1 fruit fly cellular context compared by ENCODE assay signal in the genomic region with DNA sequence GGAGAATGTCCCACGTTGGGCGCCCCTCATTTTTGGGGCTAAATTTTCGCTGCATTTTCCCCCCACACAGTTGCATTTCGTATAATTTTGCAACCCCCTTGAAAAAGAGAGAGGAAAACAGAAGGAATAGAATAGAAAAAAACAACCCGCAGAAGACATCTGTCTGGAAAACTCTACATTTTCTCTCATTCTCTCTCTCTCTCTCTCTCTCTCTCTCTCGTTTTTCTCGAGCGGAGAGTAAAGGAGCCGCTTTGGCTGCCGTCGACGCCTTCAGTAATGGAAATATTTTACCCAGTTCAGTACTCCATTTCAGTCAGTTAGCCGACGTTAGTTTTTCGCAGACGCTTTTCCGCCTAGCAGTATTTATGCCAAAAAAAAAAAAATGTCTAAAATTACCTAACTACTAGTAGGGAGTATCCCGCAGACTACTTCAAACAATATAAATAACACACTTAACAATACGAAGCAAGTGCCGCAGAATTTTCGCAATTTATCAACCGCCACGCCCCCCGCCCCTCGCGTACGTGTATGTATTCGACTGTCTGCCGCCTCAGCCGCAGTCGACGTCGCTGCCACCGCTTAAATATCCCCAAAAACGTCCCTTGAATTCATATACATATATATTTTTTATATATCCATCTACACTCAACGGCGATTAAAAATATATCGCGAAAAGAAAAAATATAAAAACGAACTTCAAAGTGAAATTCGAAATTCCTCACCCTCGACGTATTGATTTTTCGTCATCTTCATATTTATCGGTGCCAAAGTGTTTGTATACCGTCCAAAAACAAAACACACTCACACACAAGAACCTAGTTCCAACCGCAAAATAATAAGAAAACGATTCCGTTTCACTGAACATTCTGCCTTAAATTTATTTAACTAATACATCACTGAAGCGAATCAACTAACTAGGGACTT.
A peak's percentile ranks its signal among the peaks of the same experiment; 100 is the strongest.
TF ChIP-seq lines count a peak whose summit lies in the region.

No protein-coding gene starts in this region.

TF ChIP-seq in whole organism, embryonic, 481 proteins besides CTCF, POLR2A, EP300 and RAD21 (continued from another document):
- TF ChIP-seq yki (optimal IDR thresholded peaks at IDR 0.05; lab: Kevin White, UChicago), result peak; percentile 82
- peak; percentile 25 for TF ChIP-seq nerfin-1 (tag; optimal IDR thresholded peaks at IDR 0.05; lab: Kevin White, UChicago)
- peak; percentile 61 for TF ChIP-seq onecut (GFP tag; IDR thresholded peaks at IDR 0.05; lab: Robert Waterston, UW)
- 0 out of 2 replicates have a peak, but pooled peaks have one; percentile 60 for TF ChIP-seq CG11696 (GFP tag; IDR thresholded peaks at IDR 0.05; lab: Robert Waterston, UW)
- TF ChIP-seq CG10431 (GFP tag; optimal IDR thresholded peaks at IDR 0.05; lab: Kevin White, UChicago), result peak; percentile 8
- peak; percentile 20; the same call in 1 of the 2 replicates for TF ChIP-seq chm (GFP tag; IDR thresholded peaks at IDR 0.05; lab: Robert Waterston, UW)
- no peak for TF ChIP-seq CG10654 (GFP tag; optimal IDR thresholded peaks at IDR 0.05; lab: Kevin White, UChicago)
- no peak for TF ChIP-seq lbe (GFP tag; optimal IDR thresholded peaks at IDR 0.05; lab: Kevin White, UChicago)
- peak; percentile 55; the same call in 1 of the 2 replicates for TF ChIP-seq seq (GFP tag; IDR thresholded peaks at IDR 0.05; lab: Robert Waterston, UW)
- TF ChIP-seq zen (tag; optimal IDR thresholded peaks at IDR 0.05; lab: Kevin White, UChicago), result no peak
- TF ChIP-seq CG18599 (GFP tag; optimal IDR thresholded peaks at IDR 0.05; lab: Kevin White, UChicago), result peak; percentile 13
- TF ChIP-seq sqz (GFP tag; optimal IDR thresholded peaks at IDR 0.05; lab: Kevin White, UChicago), result peak; percentile 26
- no peak for TF ChIP-seq salm (tag; optimal IDR thresholded peaks at IDR 0.05; lab: Kevin White, UChicago)
- TF ChIP-seq CG30431 (GFP tag; optimal IDR thresholded peaks at IDR 0.05; lab: Kevin White, UChicago), result no peak
- TF ChIP-seq CG2678 (tag; optimal IDR thresholded peaks at IDR 0.05; lab: Kevin White, UChicago), result no peak
- peak; percentile 23 for TF ChIP-seq pros (GFP tag; optimal IDR thresholded peaks at IDR 0.05; lab: Kevin White, UChicago)
TF ChIP-seq in whole organism, embryonic: peak in this region for 19.
